Fruit fly (Drosophila melanogaster) whole organism, embryonic: Measurements from ENCODE around the gene att-ORFB.
A peak's percentile ranks its signal among the peaks of the same experiment; 100 is the strongest.

Source experiments
- Ada2b ChIP-seq: fragments of 200-800 bp; sonication (Bioruptor generic); IDR thresholded peaks from 2 replicates; pipeline ENCODE4 v1.3.6; 2022; ENCODE audit warnings: missing biosample characterization, missing genetic modification characterization
- B-H2 ChIP-seq: fragments of 200-800 bp; sonication (Bioruptor generic); optimal IDR thresholded peaks from 2 replicates; lab custom pipeline; 2018; ENCODE audit warnings: missing biosample characterization, mild to moderate bottlenecking, missing genetic modification characterization
- CG10543 ChIP-seq: fragments of 200-800 bp; sonication (Bioruptor generic); optimal IDR thresholded peaks from 3 replicates; lab custom pipeline; 2017; ENCODE audit warnings: missing biosample characterization, mild to moderate bottlenecking, missing genetic modification characterization, moderate library complexity
- CG12659 ChIP-seq: fragments of 200-800 bp; sonication (Bioruptor generic); optimal IDR thresholded peaks from 3 replicates; lab custom pipeline; 2017; ENCODE audit warnings: mild to moderate bottlenecking, missing biosample characterization, missing genetic modification reagents, missing genetic modification characterization
- CG1529 ChIP-seq: fragments of 200-800 bp; sonication (Bioruptor generic); optimal IDR thresholded peaks from 3 replicates; lab custom pipeline; 2018; ENCODE audit warnings: missing biosample characterization, missing genetic modification characterization
- CG2712 ChIP-seq: fragments of 200-800 bp; optimal IDR thresholded peaks from 3 replicates; lab custom pipeline; 2019; ENCODE audit warnings: missing biosample characterization, mild to moderate bottlenecking, missing genetic modification characterization, moderate library complexity
- CG2875 ChIP-seq: fragments of 200-800 bp; sonication (Bioruptor generic); optimal IDR thresholded peaks from 2 replicates; lab custom pipeline; 2017; ENCODE audit warnings: missing biosample characterization, mild to moderate bottlenecking, missing genetic modification characterization, missing genetic modification reagents
- CG32772 ChIP-seq: fragments of 200-800 bp; sonication (Bioruptor generic); IDR thresholded peaks from 2 replicates; pipeline ENCODE4 v1.3.6; 2022; ENCODE audit warnings: missing biosample characterization, missing genetic modification characterization
- CG34376 ChIP-seq: fragments of 200-800 bp; sonication (Bioruptor generic); optimal IDR thresholded peaks from 2 replicates; lab custom pipeline; 2018; ENCODE audit warnings: missing biosample characterization, mild to moderate bottlenecking, missing genetic modification characterization
- CG4404 ChIP-seq: fragments of 200-800 bp; sonication (Bioruptor generic); IDR thresholded peaks from 2 replicates; pipeline ENCODE4 v1.3.6; 2022; ENCODE audit warnings: missing biosample characterization, missing genetic modification characterization
- CG4854 ChIP-seq: fragments of 200-800 bp; sonication (Bioruptor generic); optimal IDR thresholded peaks from 2 replicates; lab custom pipeline; 2016; ENCODE audit warnings: missing biosample characterization, missing genetic modification characterization, inconsistent platforms
- CG6765 ChIP-seq: fragments of 200-800 bp; sonication (Bioruptor generic); optimal IDR thresholded peaks from 3 replicates; lab custom pipeline; 2017; ENCODE audit warnings: missing biosample characterization, mild to moderate bottlenecking, missing genetic modification characterization
- CG7928 ChIP-seq: fragments of 200-800 bp; sonication (Bioruptor generic); optimal IDR thresholded peaks from 2 replicates; lab custom pipeline; 2017; ENCODE audit warnings: missing biosample characterization, mild to moderate bottlenecking, missing genetic modification characterization
- CG8765 ChIP-seq: fragments of 200-800 bp; sonication (Bioruptor generic); IDR thresholded peaks from 2 replicates; pipeline ENCODE4 v1.3.6; 2022; ENCODE audit warnings: missing biosample characterization, missing genetic modification characterization
- CG9876 ChIP-seq: fragments of 200-800 bp; sonication (Bioruptor generic); optimal IDR thresholded peaks from 2 replicates; lab custom pipeline; 2016; ENCODE audit warnings: missing biosample characterization, missing genetic modification characterization
- CkIIα-i1 ChIP-seq: fragments of 200-800 bp; sonication (Bioruptor generic); IDR thresholded peaks from 2 replicates; pipeline ENCODE4 v1.3.6; 2022; ENCODE audit warnings: missing biosample characterization, missing genetic modification characterization
- Dad ChIP-seq: fragments of 200-800 bp; sonication (Bioruptor generic); optimal IDR thresholded peaks from 3 replicates; lab custom pipeline; 2016; ENCODE audit warnings: missing biosample characterization, missing genetic modification characterization
- Dll ChIP-seq: fragments of 200-800 bp; sonication (Bioruptor generic); IDR thresholded peaks from 4 replicates; pipeline ENCODE4 v1.3.6; 2022; ENCODE audit warnings: missing biosample characterization, missing genetic modification characterization; ENCODE audit not compliant: partially characterized antibody
- HLHmδ ChIP-seq: fragments of 200-800 bp; sonication (Bioruptor generic); optimal IDR thresholded peaks from 2 replicates; lab custom pipeline; 2018; ENCODE audit warnings: missing biosample characterization, mild to moderate bottlenecking, missing genetic modification characterization, moderate library complexity
- Hmr ChIP-seq: fragments of 200-800 bp; sonication (Bioruptor generic); optimal IDR thresholded peaks from 3 replicates; lab custom pipeline; 2017; ENCODE audit warnings: mild to moderate bottlenecking, missing biosample characterization, missing genetic modification reagents, missing genetic modification characterization
- Hr51 ChIP-seq, 2 experiments: fragments of 200-800 bp; sonication (Bioruptor generic); optimal IDR thresholded peaks; 2 replicates in 1 of 2; 3 replicates in 1 of 2; lab custom pipeline; 2016 to 2018; ENCODE audit warnings: missing biosample characterization in 2 of 2, missing genetic modification characterization in 2 of 2, mild to moderate bottlenecking in 1 of 2, moderate library complexity in 1 of 2
- Hsf ChIP-seq: fragments of 200-800 bp; sonication (Bioruptor generic); optimal IDR thresholded peaks from 3 replicates; lab custom pipeline; 2016; ENCODE audit warnings: missing biosample characterization, missing genetic modification characterization
- Mrtf ChIP-seq: fragments of 200-800 bp; sonication (Bioruptor generic); IDR thresholded peaks from 3 replicates; pipeline ENCODE4 v1.3.6; 2022; ENCODE audit warnings: missing biosample characterization, missing genetic modification characterization
- Oli ChIP-seq: fragments of 200-800 bp; sonication (Bioruptor generic); optimal IDR thresholded peaks from 2 replicates; lab custom pipeline; 2018; ENCODE audit warnings: missing biosample characterization, mild to moderate bottlenecking, missing genetic modification characterization, moderate library complexity
- PHDP ChIP-seq: fragments of 200-800 bp; sonication (Bioruptor generic); optimal IDR thresholded peaks from 3 replicates; lab custom pipeline; 2018; ENCODE audit warnings: missing biosample characterization, mild to moderate bottlenecking, missing genetic modification characterization, moderate library complexity
- Rx ChIP-seq: fragments of 200-800 bp; sonication (Bioruptor generic); IDR thresholded peaks from 2 replicates; pipeline ENCODE4 v1.3.6; 2022; ENCODE audit warnings: missing biosample characterization, missing genetic modification characterization
- TFAM ChIP-seq: fragments of 200-800 bp; sonication (Bioruptor generic); optimal IDR thresholded peaks from 2 replicates; lab custom pipeline; 2017; ENCODE audit warnings: missing biosample characterization, missing genetic modification characterization, inconsistent platforms
- amos ChIP-seq: fragments of 200-800 bp; sonication (Bioruptor generic); IDR thresholded peaks from 2 replicates; pipeline ENCODE4 v1.3.6; 2022; ENCODE audit warnings: missing biosample characterization, missing genetic modification characterization; ENCODE audit not compliant: partially characterized antibody
- bbx ChIP-seq: fragments of 200-800 bp; sonication (Bioruptor generic); IDR thresholded peaks from 2 replicates; pipeline ENCODE4 v1.3.6; 2022; ENCODE audit warnings: missing biosample characterization, missing genetic modification characterization; ENCODE audit not compliant: partially characterized antibody
- crp ChIP-seq, 2 experiments: fragments of 200-800 bp; sonication (Bioruptor generic); optimal IDR thresholded peaks; 2 replicates in 1 of 2; 3 replicates in 1 of 2; lab custom pipeline; 2017; ENCODE audit warnings: missing biosample characterization in 2 of 2, missing genetic modification characterization in 2 of 2, mild to moderate bottlenecking in 1 of 2, moderate library complexity in 1 of 2
- dati ChIP-seq: fragments of 200-800 bp; sonication (Bioruptor generic); IDR thresholded peaks from 2 replicates; pipeline ENCODE4 v1.3.6; 2022; ENCODE audit warnings: missing biosample characterization, missing genetic modification characterization
- dmrt11E ChIP-seq: fragments of 200-800 bp; sonication (Bioruptor generic); optimal IDR thresholded peaks from 3 replicates; lab custom pipeline; 2018; ENCODE audit warnings: missing biosample characterization, mild to moderate bottlenecking, missing genetic modification characterization, moderate library complexity
- exex ChIP-seq: fragments of 200-800 bp; sonication (Bioruptor generic); optimal IDR thresholded peaks from 4 replicates; lab custom pipeline; 2018; ENCODE audit warnings: missing biosample characterization, mild to moderate bottlenecking, missing genetic modification characterization, moderate library complexity
- hb ChIP-seq: fragments of 200-800 bp; sonication (Bioruptor generic); IDR thresholded peaks from 3 replicates; pipeline ENCODE4 v1.3.6; 2022; ENCODE audit warnings: missing biosample characterization, missing genetic modification characterization; ENCODE audit not compliant: partially characterized antibody
- inv ChIP-seq: fragments of 200-800 bp; sonication (Bioruptor generic); IDR thresholded peaks from 2 replicates; pipeline ENCODE4 v1.3.6; 2022; ENCODE audit warnings: missing biosample characterization, missing genetic modification characterization; ENCODE audit not compliant: partially characterized antibody
- kah ChIP-seq: fragments of 200-800 bp; sonication (Bioruptor generic); optimal IDR thresholded peaks from 2 replicates; lab custom pipeline; 2018; ENCODE audit warnings: missing biosample characterization, mild to moderate bottlenecking, missing genetic modification characterization
- maf-S ChIP-seq: fragments of 200-800 bp; sonication (Bioruptor generic); optimal IDR thresholded peaks from 2 replicates; lab custom pipeline; 2016; ENCODE audit warnings: missing biosample characterization, missing genetic modification characterization
- nerfin-1 ChIP-seq: fragments of 200-800 bp; sonication (Bioruptor generic); optimal IDR thresholded peaks from 3 replicates; lab custom pipeline; 2019; ENCODE audit warnings: missing biosample characterization, mild to moderate bottlenecking, missing genetic modification characterization, moderate library complexity
- nmo ChIP-seq: fragments of 200-800 bp; sonication (Bioruptor generic); optimal IDR thresholded peaks from 2 replicates; lab custom pipeline; 2018; ENCODE audit warnings: missing biosample characterization, mild to moderate bottlenecking, missing genetic modification characterization, moderate library complexity
- ro ChIP-seq: fragments of 200-800 bp; sonication (Bioruptor generic); IDR thresholded peaks from 2 replicates; pipeline ENCODE4 v1.3.6; 2022; ENCODE audit warnings: missing biosample characterization, missing genetic modification characterization
- sisA ChIP-seq: fragments of 200-800 bp; sonication (Bioruptor generic); IDR thresholded peaks from 2 replicates; pipeline ENCODE4 v1.3.6; 2022; ENCODE audit warnings: missing biosample characterization, missing genetic modification characterization
- slou ChIP-seq: fragments of 200-800 bp; sonication (Bioruptor generic); optimal IDR thresholded peaks from 3 replicates; lab custom pipeline; 2016; ENCODE audit warnings: missing biosample characterization, missing genetic modification characterization
- tio ChIP-seq: fragments of 200-800 bp; sonication (Bioruptor generic); optimal IDR thresholded peaks from 2 replicates; lab custom pipeline; 2017; ENCODE audit warnings: missing biosample characterization, missing genetic modification characterization, inconsistent platforms
- trem ChIP-seq: fragments of 200-800 bp; optimal IDR thresholded peaks from 3 replicates; lab custom pipeline; 2019; ENCODE audit warnings: missing biosample characterization, mild to moderate bottlenecking, missing genetic modification characterization, moderate library complexity
- trh ChIP-seq: fragments of 200-800 bp; sonication (Bioruptor generic); optimal IDR thresholded peaks from 2 replicates; lab custom pipeline; 2016; ENCODE audit warnings: missing biosample characterization, missing genetic modification characterization
- ttk ChIP-seq: fragments of 200-800 bp; sonication (Bioruptor generic); IDR thresholded peaks from 2 replicates; pipeline ENCODE4 v2.1.2; 2022; ENCODE audit warnings: missing biosample characterization, missing genetic modification characterization
- tup ChIP-seq: fragments of 200-800 bp; sonication (Bioruptor generic); optimal IDR thresholded peaks from 2 replicates; lab custom pipeline; 2016; ENCODE audit warnings: missing biosample characterization, mild to moderate bottlenecking, missing genetic modification characterization, moderate library complexity
- yki ChIP-seq: fragments of >200 bp; optimal IDR thresholded peaks from 3 replicates; lab custom pipeline; 2018
- zen2 ChIP-seq: fragments of 200-800 bp; sonication (Bioruptor generic); IDR thresholded peaks from 3 replicates; pipeline ENCODE4 v1.3.6; 2022; ENCODE audit warnings: missing biosample characterization, missing genetic modification characterization; ENCODE audit not compliant: partially characterized antibody
- zf30C ChIP-seq: fragments of 200-800 bp; sonication (Bioruptor generic); optimal IDR thresholded peaks from 3 replicates; lab custom pipeline; 2018; ENCODE audit warnings: missing biosample characterization, mild to moderate bottlenecking, missing genetic modification characterization
- zfh1 ChIP-seq: fragments of 200-800 bp; sonication (Bioruptor generic); IDR thresholded peaks from 3 replicates; pipeline ENCODE4 v1.3.6; 2022; ENCODE audit warnings: missing biosample characterization, missing genetic modification characterization

Gene att-ORFB

dm6 chr3R:20588480-20588785 lies 34.2 kb upstream of the att-ORFB start, which contains the start of gene Srp72 (continued):
- peak; percentile 48; the same call in 1 of the 3 replicates for TF ChIP-seq zfh1
- no peak; the same call in 1 of the 2 replicates for TF ChIP-seq bbx (GFP tag; lab: Robert Waterston, UW)
- TF ChIP-seq zf30C (GFP tag; lab: Kevin White, UChicago): no peak
- no peak for TF ChIP-seq TFAM (GFP tag; lab: Kevin White, UChicago)
- no peak for TF ChIP-seq CG4404 (GFP tag; lab: Robert Waterston, UW)
- 0 out of 4 replicates have a peak, but pooled peaks have one; percentile 43 for TF ChIP-seq Dll (GFP tag; lab: Robert Waterston, UW)
- TF ChIP-seq zen2 (GFP tag; lab: Robert Waterston, UW): no peak
- TF ChIP-seq CG34376 (GFP tag; lab: Kevin White, UChicago): peak; percentile 33
- no peak for TF ChIP-seq Mrtf (GFP tag; lab: Robert Waterston, UW)
- peak; percentile 37; the same call in 1 of the 2 replicates for TF ChIP-seq sisA (GFP tag; lab: Robert Waterston, UW)
- TF ChIP-seq exex: peak; percentile 37
- TF ChIP-seq ro (GFP tag; lab: Robert Waterston, UW): no peak
- peak in 1 of 2 experiments; percentile 72 for TF ChIP-seq crp (GFP tag; optimal IDR thresholded peaks at IDR 0.05; lab: Kevin White, UChicago)
- TF ChIP-seq CG12659 (GFP tag; lab: Kevin White, UChicago): peak; percentile 54
- TF ChIP-seq CG32772 (GFP tag; lab: Robert Waterston, UW): 0 out of 2 replicates have a peak, but pooled peaks have one; percentile 30
- peak; percentile 37 for TF ChIP-seq Hmr (GFP tag; lab: Kevin White, UChicago)
- no peak for TF ChIP-seq amos (GFP tag; lab: Robert Waterston, UW)
- peak; percentile 15 for TF ChIP-seq PHDP (tag; lab: Kevin White, UChicago)
- TF ChIP-seq inv (GFP tag; lab: Robert Waterston, UW): no peak
- peak; percentile 69 for TF ChIP-seq CG10543 (GFP tag; lab: Kevin White, UChicago)
- peak; percentile 65 for TF ChIP-seq CG2712 (tag; lab: Kevin White, UChicago)
- TF ChIP-seq hb (GFP tag; lab: Robert Waterston, UW): no peak
- TF ChIP-seq yki: no peak
- no peak for TF ChIP-seq nerfin-1
- peak; percentile 24 for TF ChIP-seq Oli (tag; lab: Kevin White, UChicago)
- peak; percentile 86 for TF ChIP-seq trem (tag; lab: Kevin White, UChicago)
- TF ChIP-seq CG6765 (GFP tag; lab: Kevin White, UChicago): no peak
- TF ChIP-seq dati (GFP tag; lab: Robert Waterston, UW): no peak
- no peak for TF ChIP-seq slou (GFP tag; lab: Kevin White, UChicago)
- no peak for TF ChIP-seq maf-S (GFP tag; lab: Kevin White, UChicago)
- no peak for TF ChIP-seq kah (GFP tag; lab: Kevin White, UChicago)
- TF ChIP-seq Rx (GFP tag; lab: Robert Waterston, UW): no peak
- peak; percentile 19 to 33 for TF ChIP-seq Hr51 (GFP tag; optimal IDR thresholded peaks at IDR 0.05; lab: Kevin White, UChicago)
- TF ChIP-seq Ada2b: peak; percentile 38
- no peak for TF ChIP-seq CG9876 (GFP tag; lab: Kevin White, UChicago)
- peak; percentile 16 for TF ChIP-seq CG2875
- TF ChIP-seq Dad: no peak
- peak; percentile 63 for TF ChIP-seq nmo (GFP tag; lab: Kevin White, UChicago)
- TF ChIP-seq CG7928 (GFP tag; lab: Kevin White, UChicago): peak; percentile 43
- TF ChIP-seq Hsf (GFP tag; lab: Kevin White, UChicago): peak; percentile 48
- TF ChIP-seq tup (GFP tag; lab: Kevin White, UChicago): peak; percentile 16
- TF ChIP-seq CG1529 (GFP tag; lab: Kevin White, UChicago): peak; percentile 23
- TF ChIP-seq ttk (GFP tag; lab: Robert Waterston, UW): no peak
- no peak for TF ChIP-seq CkIIα-i1
- no peak for TF ChIP-seq HLHmδ
- no peak for TF ChIP-seq CG4854 (GFP tag; lab: Kevin White, UChicago)
- no peak for TF ChIP-seq B-H2
- peak; percentile 39 for TF ChIP-seq dmrt11E
- TF ChIP-seq CG8765 (GFP tag; lab: Robert Waterston, UW): no peak
- TF ChIP-seq trh (GFP tag; lab: Kevin White, UChicago): no peak
- TF ChIP-seq tio: peak; percentile 29
